Worm (Caenorhabditis elegans): ENCODE results near the gene tftc-1.

Gene tftc-1

ce11 chrIV:2395997-2396396 lies 46.9 kb downstream of the tftc-1 start:
- TF ChIP-seq sptf-1 (tag; optimal IDR thresholded peaks at IDR 0.05) (no peak), tbx-8 (GFP tag; optimal IDR thresholded peaks at IDR 0.05) (no peak), ztf-11 (tag; optimal IDR thresholded peaks at IDR 0.05) (no peak), ceh-39 (tag; optimal IDR thresholded peaks at IDR 0.05) (no peak)

ce11 chrIV:2398317-2398716 lies 49.2 kb downstream of the tftc-1 start:
- peak; percentile 18 for TF ChIP-seq ham-2 (GFP tag; optimal IDR thresholded peaks at IDR 0.05)
- no peak for TF ChIP-seq snpc-4 (tag; optimal IDR thresholded peaks at IDR 0.05)

ce11 chrIV:2399420-2399819 lies 50.3 kb downstream of the tftc-1 start, which contains the start of gene Y38F2AR.10:
Y38F2AR.10 (minus strand) TSS chrIV:2399520.
- no peak for TF ChIP-seq elt-1 (tag; optimal IDR thresholded peaks at IDR 0.05; ENCODE audit: borderline replicate concordance, insufficient read depth)

DNA sequence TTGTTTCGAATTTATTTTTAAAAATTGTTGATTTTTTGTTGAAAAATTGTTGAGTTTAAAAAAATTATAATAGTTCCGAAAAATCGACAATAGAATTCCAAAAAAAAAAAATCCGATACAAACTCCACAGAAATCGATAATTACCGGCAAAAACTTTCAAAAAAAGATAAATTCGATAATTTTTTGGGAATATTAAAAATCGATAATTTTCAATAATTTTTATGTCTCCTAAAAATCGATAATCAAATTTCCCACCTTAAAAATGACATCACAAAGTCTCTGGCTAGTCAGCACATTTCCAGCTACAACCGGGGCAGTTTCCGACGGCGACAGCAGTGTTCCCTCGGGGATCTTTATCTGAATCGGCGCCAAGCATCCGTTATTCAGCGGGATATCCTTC lies 51.6 kb downstream of the tftc-1 start:
- TF ChIP-seq lsy-2 (tag; optimal IDR thresholded peaks at IDR 0.05): no peak
- TF ChIP-seq flh-1 (GFP tag; optimal IDR thresholded peaks at IDR 0.05): no peak
- TF ChIP-seq ztf-11 (tag; optimal IDR thresholded peaks at IDR 0.05): no peak
- TF ChIP-seq ceh-83 (GFP tag; optimal IDR thresholded peaks at IDR 0.05): no peak
- no peak for TF ChIP-seq M03D4.4 (tag; optimal IDR thresholded peaks at IDR 0.05)
- TF ChIP-seq pha-4 (tag; optimal IDR thresholded peaks at IDR 0.05): no peak
- TF ChIP-seq ceh-39 (tag; optimal IDR thresholded peaks at IDR 0.05): no peak
- no peak for TF ChIP-seq blmp-1 (tag; optimal IDR thresholded peaks at IDR 0.05)
- TF ChIP-seq ceh-43 (GFP tag; optimal IDR thresholded peaks at IDR 0.05): no peak
- no peak for TF ChIP-seq nhr-12 (tag; optimal IDR thresholded peaks at IDR 0.05)
- TF ChIP-seq ces-1 (GFP tag; optimal IDR thresholded peaks at IDR 0.05): no peak
- no peak for TF ChIP-seq mls-2 (tag; optimal IDR thresholded peaks at IDR 0.05)
- TF ChIP-seq hlh-1 (tag; optimal IDR thresholded peaks at IDR 0.05): no peak

- no peak for TF ChIP-seq lin-13 (tag; optimal IDR thresholded peaks at IDR 0.05)
- no peak for TF ChIP-seq lsy-2 (tag; optimal IDR thresholded peaks at IDR 0.05)
- no peak for TF ChIP-seq zip-8 (tag; optimal IDR thresholded peaks at IDR 0.05)
- no peak for TF ChIP-seq sem-2 (GFP tag; optimal IDR thresholded peaks at IDR 0.05)
- no peak for TF ChIP-seq unc-39 (tag; optimal IDR thresholded peaks at IDR 0.05)
- TF ChIP-seq cnd-1 (tag; optimal IDR thresholded peaks at IDR 0.05): no peak
- TF ChIP-seq flh-1 (GFP tag; optimal IDR thresholded peaks at IDR 0.05): no peak
- no peak for TF ChIP-seq ztf-11 (tag; optimal IDR thresholded peaks at IDR 0.05)
- TF ChIP-seq nhr-76 (tag; optimal IDR thresholded peaks at IDR 0.05): no peak
- no peak for TF ChIP-seq tbx-8 (GFP tag; optimal IDR thresholded peaks at IDR 0.05)
- TF ChIP-seq M03D4.4 (tag; optimal IDR thresholded peaks at IDR 0.05): no peak
- TF ChIP-seq snpc-4 (tag; optimal IDR thresholded peaks at IDR 0.05): no peak
- TF ChIP-seq unc-120 (tag; optimal IDR thresholded peaks at IDR 0.05; ENCODE audit: poor library complexity, severe bottlenecking): no peak
Measured at ce11 chrIV:2403374-2403773, 54.3 kb downstream of the tftc-1 start.

ce11 chrIV:2407704-2408103 lies 58.6 kb downstream of the tftc-1 start:
- TF ChIP-seq mep-1 (tag; optimal IDR thresholded peaks at IDR 0.05): no peak
- TF ChIP-seq nhr-237 (tag; optimal IDR thresholded peaks at IDR 0.05): no peak
- TF ChIP-seq sem-2 (GFP tag; optimal IDR thresholded peaks at IDR 0.05): no peak
- no peak for TF ChIP-seq lin-13 (tag; optimal IDR thresholded peaks at IDR 0.05)
- no peak for TF ChIP-seq flh-1 (GFP tag; optimal IDR thresholded peaks at IDR 0.05)
- TF ChIP-seq cnd-1 (tag; optimal IDR thresholded peaks at IDR 0.05): no peak
- no peak for TF ChIP-seq mab-5 (tag; optimal IDR thresholded peaks at IDR 0.05)
- TF ChIP-seq lsy-2 (tag; optimal IDR thresholded peaks at IDR 0.05): no peak
- no peak for TF ChIP-seq sptf-1 (tag; optimal IDR thresholded peaks at IDR 0.05)
- no peak for TF ChIP-seq snpc-4 (tag; optimal IDR thresholded peaks at IDR 0.05)
- TF ChIP-seq ztf-11 (tag; optimal IDR thresholded peaks at IDR 0.05): no peak
- no peak for TF ChIP-seq ces-1 (GFP tag; optimal IDR thresholded peaks at IDR 0.05)
- no peak for TF ChIP-seq bed-3 (GFP tag; optimal IDR thresholded peaks at IDR 0.05)

ce11 chrIV:2408437-2408836 lies 59.4 kb downstream of the tftc-1 start:
- TF ChIP-seq ztf-11 (tag; optimal IDR thresholded peaks at IDR 0.05) (peak; percentile 79), elt-1 (tag; optimal IDR thresholded peaks at IDR 0.05; ENCODE audit: borderline replicate concordance, insufficient read depth) (no peak), bed-3 (GFP tag; optimal IDR thresholded peaks at IDR 0.05) (peak; percentile 75), sem-2 (GFP tag; optimal IDR thresholded peaks at IDR 0.05) (peak; percentile 90), ceh-83 (GFP tag; optimal IDR thresholded peaks at IDR 0.05) (peak; percentile 95), lsy-2 (tag; optimal IDR thresholded peaks at IDR 0.05) (peak; percentile 65), nhr-237 (tag; optimal IDR thresholded peaks at IDR 0.05) (peak; percentile 51), cnd-1 (tag; optimal IDR thresholded peaks at IDR 0.05) (peak; percentile 97), sptf-1 (tag; optimal IDR thresholded peaks at IDR 0.05) (peak; percentile 96), mep-1 (tag; optimal IDR thresholded peaks at IDR 0.05) (peak; percentile 72), lin-13 (tag; optimal IDR thresholded peaks at IDR 0.05) (peak; percentile 61), ceh-39 (tag; optimal IDR thresholded peaks at IDR 0.05) (peak; percentile 34), pha-4 (tag; optimal IDR thresholded peaks at IDR 0.05) (peak; percentile 42), tbx-8 (GFP tag; optimal IDR thresholded peaks at IDR 0.05) (peak; percentile 80), nhr-28 (tag; optimal IDR thresholded peaks at IDR 0.05) (peak; percentile 46), unc-62 (GFP tag; optimal IDR thresholded peaks at IDR 0.05) (peak; percentile 65), elt-3 (tag; optimal IDR thresholded peaks at IDR 0.05) (no peak), unc-39 (tag; optimal IDR thresholded peaks at IDR 0.05) (no peak), M03D4.4 (tag; optimal IDR thresholded peaks at IDR 0.05) (peak; percentile 95), unc-120 (tag; optimal IDR thresholded peaks at IDR 0.05; ENCODE audit: poor library complexity, severe bottlenecking) (peak; percentile 83), nhr-2 (tag; optimal IDR thresholded peaks at IDR 0.05) (no peak), blmp-1 (tag; optimal IDR thresholded peaks at IDR 0.05) (no peak), nhr-76 (tag; optimal IDR thresholded peaks at IDR 0.05) (no peak), hlh-1 (tag; optimal IDR thresholded peaks at IDR 0.05) (peak; percentile 95), flh-1 (GFP tag; optimal IDR thresholded peaks at IDR 0.05) (peak; percentile 73), ceh-43 (GFP tag; optimal IDR thresholded peaks at IDR 0.05) (peak; percentile 89), zip-8 (tag; optimal IDR thresholded peaks at IDR 0.05) (no peak)

Measured in whole organism, mixed stage, embryonic.